Worm (Caenorhabditis elegans) whole organism, young adult: ENCODE measurements around the gene ceh-88.
"Not testable (repeated sequence)": the region's sequence is repeated elsewhere in the genome, so short reads cannot be mapped to it uniquely, and the experiment has no call there.

Experiments
- C06A6.2 ChIP-seq: fragments of 200-800 bp; sonication (Bioruptor generic); conservative IDR thresholded peaks from 2 replicates; pipeline ENCODE4 v1.3.6; 2022; ENCODE audit warnings: missing genetic modification characterization, missing compliant biosample characterization
- D2030.7 ChIP-seq: fragments of 200-800 bp; sonication (Bioruptor generic); IDR thresholded peaks from 2 replicates; pipeline ENCODE4 v1.3.6; 2022; ENCODE audit warnings: missing genetic modification reagents, missing genetic modification characterization, missing compliant biosample characterization
- F33H1.4 ChIP-seq: fragments of 200-800 bp; sonication (Bioruptor generic); IDR thresholded peaks from 2 replicates; pipeline ENCODE4 v1.3.6; 2022; ENCODE audit warnings: missing genetic modification reagents, missing genetic modification characterization, missing compliant biosample characterization
- F52B5.7 ChIP-seq: sonication (generic microtip); optimal IDR thresholded peaks from 2 replicates; lab custom pipeline; 2016; ENCODE audit warnings: mild to moderate bottlenecking, missing genetic modification characterization, missing compliant biosample characterization
- Y53G8AR.9 ChIP-seq: fragments of 200-800 bp; sonication (Bioruptor generic); conservative IDR thresholded peaks from 2 replicates; pipeline ENCODE4 v1.3.6; 2022; ENCODE audit warnings: missing genetic modification reagents, missing genetic modification characterization, missing compliant biosample characterization
- Y95B8A.8 ChIP-seq: fragments of 200-800 bp; sonication (Bioruptor generic); IDR thresholded peaks from 2 replicates; pipeline ENCODE4 v1.3.6; 2022; ENCODE audit warnings: missing genetic modification reagents, missing genetic modification characterization, missing compliant biosample characterization
- aptf-3 ChIP-seq: fragments of 200-800 bp; sonication (Bioruptor generic); IDR thresholded peaks from 2 replicates; pipeline ENCODE4 v1.3.6; 2022; ENCODE audit warnings: missing genetic modification characterization, missing compliant biosample characterization
- atf-7 ChIP-seq: sonication (generic microtip); optimal IDR thresholded peaks from 2 replicates; lab custom pipeline; 2017; ENCODE audit warnings: mild to moderate bottlenecking, missing genetic modification characterization, missing compliant biosample characterization
- athp-1 ChIP-seq: sonication (generic microtip); optimal IDR thresholded peaks from 2 replicates; lab custom pipeline; 2017; ENCODE audit warnings: mild to moderate bottlenecking, missing genetic modification characterization, missing compliant biosample characterization
- attf-3 ChIP-seq: fragments of 200-800 bp; sonication (Bioruptor generic); conservative IDR thresholded peaks from 2 replicates; pipeline ENCODE4 v1.3.6; 2022; ENCODE audit warnings: missing genetic modification reagents, missing genetic modification characterization, missing compliant biosample characterization
- attf-6 ChIP-seq: fragments of 200-800 bp; sonication (Bioruptor generic); IDR thresholded peaks from 2 replicates; pipeline ENCODE4 v1.3.6; 2022; ENCODE audit warnings: missing genetic modification reagents, missing genetic modification characterization, missing compliant biosample characterization
- cebp-1 ChIP-seq, 2 experiments: fragments of 200-800 bp in 1 of 2; sonication (Bioruptor generic) in 1 of 2; sonication (generic microtip) in 1 of 2; IDR thresholded peaks in 1 of 2; optimal IDR thresholded peaks in 1 of 2; 2 replicates each; pipeline versions ENCODE4 v1.3.6 to Lab custom; 2017 to 2022; ENCODE audit warnings: missing compliant biosample characterization in 2 of 2, missing genetic modification characterization in 2 of 2, mild to moderate bottlenecking in 1 of 2, missing genetic modification reagents in 1 of 2, moderate library complexity in 1 of 2
- cebp-2 ChIP-seq: fragments of 200-800 bp; sonication (Bioruptor generic); IDR thresholded peaks from 2 replicates; pipeline ENCODE4 v1.3.6; 2022; ENCODE audit warnings: missing genetic modification characterization, missing compliant biosample characterization
- dox-1 ChIP-seq: fragments of 200-800 bp; sonication (Bioruptor generic); IDR thresholded peaks from 2 replicates; pipeline ENCODE4 v1.3.6; 2022; ENCODE audit warnings: missing genetic modification reagents, missing genetic modification characterization, missing compliant biosample characterization
- egl-44 ChIP-seq: fragments of 200-800 bp; sonication (Bioruptor generic); IDR thresholded peaks from 2 replicates; pipeline ENCODE4 v1.3.6; 2022; ENCODE audit warnings: missing genetic modification reagents, missing genetic modification characterization, missing compliant biosample characterization
- hmg-1.2 ChIP-seq: fragments of 200-800 bp; sonication (Bioruptor generic); IDR thresholded peaks from 2 replicates; pipeline ENCODE4 v1.3.6; 2022; ENCODE audit warnings: missing genetic modification reagents, missing genetic modification characterization, missing compliant biosample characterization
- hsf-1 ChIP-seq: fragments of 200-800 bp; sonication (Bioruptor generic); IDR thresholded peaks from 2 replicates; pipeline ENCODE4 v1.3.6; 2022; ENCODE audit warnings: missing genetic modification reagents, missing genetic modification characterization, missing compliant biosample characterization
- lin-40 ChIP-seq: sonication (generic microtip); optimal IDR thresholded peaks from 2 replicates; lab custom pipeline; 2016; ENCODE audit warnings: missing genetic modification characterization, mild to moderate bottlenecking, missing compliant biosample characterization, missing genotype, missing genetic modification reagents
- madf-3 ChIP-seq: fragments of 200-800 bp; sonication (Bioruptor generic); IDR thresholded peaks from 2 replicates; pipeline ENCODE4 v1.3.6; 2022; ENCODE audit warnings: missing genetic modification reagents, missing genetic modification characterization, missing compliant biosample characterization
- madf-6 ChIP-seq: fragments of 200-800 bp; sonication (Bioruptor generic); IDR thresholded peaks from 2 replicates; pipeline ENCODE4 v1.3.6; 2022; ENCODE audit warnings: missing genetic modification reagents, missing genetic modification characterization, missing compliant biosample characterization
- madf-8 ChIP-seq: fragments of 200-800 bp; sonication (Bioruptor generic); conservative IDR thresholded peaks from 2 replicates; pipeline ENCODE4 v1.3.6; 2022; ENCODE audit warnings: missing genetic modification reagents, missing genetic modification characterization, missing compliant biosample characterization
- nfya-1 ChIP-seq: sonication (generic microtip); optimal IDR thresholded peaks from 2 replicates; lab custom pipeline; 2017; ENCODE audit warnings: antibody characterized with exemption, missing compliant biosample characterization, missing genetic modification characterization, borderline replicate concordance; ENCODE audit not compliant: insufficient read depth
- nfyb-1 ChIP-seq: fragments of 200-800 bp; sonication (Bioruptor generic); IDR thresholded peaks from 2 replicates; pipeline ENCODE4 v1.3.6; 2022; ENCODE audit warnings: missing genetic modification reagents, missing genetic modification characterization, missing compliant biosample characterization
- nhr-80 ChIP-seq: sonication (generic microtip); optimal IDR thresholded peaks from 2 replicates; lab custom pipeline; 2016; ENCODE audit warnings: missing genetic modification characterization, missing compliant biosample characterization
- rec-8 ChIP-seq, 2 experiments: sonication (generic microtip); optimal IDR thresholded peaks; 2 replicates each; lab custom pipeline; 2016; ENCODE audit warnings: mild to moderate bottlenecking in 2 of 2, missing genetic modification characterization in 2 of 2, missing genetic modification reagents in 2 of 2, missing genotype in 2 of 2, missing biosample characterization in 1 of 2, missing compliant biosample characterization in 1 of 2, moderate library complexity in 1 of 2
- snpc-4 ChIP-seq, 5 experiments: fragments of 150-350 bp in 1 of 5; sonication (generic microtip) in 4 of 5; optimal IDR thresholded peaks; 2 replicates each; lab custom pipeline; 2014 to 2018; ENCODE audit warnings: missing genetic modification characterization in 5 of 5, missing biosample characterization in 3 of 5, antibody characterized with exemption in 2 of 5, mild to moderate bottlenecking in 2 of 5, missing compliant biosample characterization in 2 of 5, missing genotype in 2 of 5, moderate library complexity in 2 of 5, missing genetic modification reagents in 1 of 5
- unc-130 ChIP-seq: sonication (generic microtip); optimal IDR thresholded peaks from 2 replicates; lab custom pipeline; 2016; ENCODE audit warnings: missing genetic modification reagents, missing genetic modification characterization, missing compliant biosample characterization

Gene ceh-88

DNA sequence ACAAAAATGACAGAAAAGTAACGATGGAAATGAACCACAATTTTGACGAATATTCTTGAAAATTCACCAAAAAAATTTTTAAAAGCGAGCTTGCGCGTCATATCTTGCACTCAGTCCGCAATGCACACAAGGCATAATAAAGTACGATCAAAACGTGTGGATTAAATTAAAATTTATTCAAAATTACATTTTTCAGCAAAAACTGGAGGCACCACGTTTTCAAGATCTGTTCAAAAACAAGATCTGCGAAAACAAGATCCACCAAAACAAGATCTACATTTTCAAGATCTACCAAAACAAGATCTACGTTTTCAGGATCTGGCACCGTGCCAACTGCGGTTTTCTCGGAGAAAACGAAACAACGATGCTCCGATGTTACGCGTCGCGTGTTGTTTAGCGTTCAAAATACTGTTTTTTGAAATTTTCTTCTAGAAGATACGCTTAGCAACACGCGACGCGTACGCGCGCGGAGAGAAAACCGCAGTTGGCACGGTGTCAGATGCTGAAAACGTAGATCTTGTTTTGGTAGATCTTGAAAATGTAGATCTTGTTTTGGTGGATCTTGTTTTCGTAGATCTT is 44.4 kb upstream of the ceh-88 start:
- TF ChIP-seq snpc-4 (GFP tag; optimal IDR thresholded peaks at IDR 0.05; lab: Kevin White, UChicago), result not testable (repeated sequence)
- TF ChIP-seq snpc-4 (tag; optimal IDR thresholded peaks at IDR 0.05; lab: Kevin White, UChicago) (peak in 1 of 4 experiments; percentile 59), madf-6 (GFP tag; lab: Robert Waterston, UW) (peak; percentile 66), attf-3 (GFP tag; lab: Robert Waterston, UW) (peak; percentile 62), D2030.7 (GFP tag; lab: Robert Waterston, UW) (peak; percentile 86), athp-1 (tag; lab: Kevin White, UChicago) (peak; percentile 3), dox-1 (GFP tag; lab: Robert Waterston, UW) (peak; percentile 57), hmg-1.2 (GFP tag; lab: Robert Waterston, UW) (peak; percentile 18; the same call in 1 of the 2 replicates), hsf-1 (GFP tag; lab: Robert Waterston, UW) (peak; percentile 82)

- TF ChIP-seq unc-130, result no peak
- TF ChIP-seq snpc-4 (GFP tag; optimal IDR thresholded peaks at IDR 0.05; lab: Kevin White, UChicago), result no peak
- TF ChIP-seq snpc-4 (tag; optimal IDR thresholded peaks at IDR 0.05; lab: Kevin White, UChicago), result peak in 1 of 4 experiments; percentile 31
- TF ChIP-seq cebp-1 (GFP tag; IDR thresholded peaks at IDR 0.05; lab: Robert Waterston, UW), result no peak
- TF ChIP-seq cebp-1 (tag; optimal IDR thresholded peaks at IDR 0.05; lab: Kevin White, UChicago), result peak; percentile 84
- peak; percentile 33 for TF ChIP-seq lin-40
- TF ChIP-seq atf-7 (tag; lab: Kevin White, UChicago), result peak; percentile 30
- peak; percentile 50; the same call in 1 of the 2 replicates for TF ChIP-seq hsf-1 (GFP tag; lab: Robert Waterston, UW)
- TF ChIP-seq athp-1 (tag; lab: Kevin White, UChicago), result no peak
- TF ChIP-seq attf-6 (GFP tag; lab: Robert Waterston, UW), result 0 out of 2 replicates have a peak, but pooled peaks have one; percentile 54
- TF ChIP-seq rec-8 (tag; optimal IDR thresholded peaks at IDR 0.05; lab: Kevin White, UChicago), result no peak
- TF ChIP-seq egl-44 (GFP tag; lab: Robert Waterston, UW), result no peak
- no peak for TF ChIP-seq madf-6 (GFP tag; lab: Robert Waterston, UW)
- TF ChIP-seq, all 124 proteins: peak for 6
These were observed 43.7 kb upstream of the ceh-88 start for ce11 chrIV:17285263-17285662.

DNA sequence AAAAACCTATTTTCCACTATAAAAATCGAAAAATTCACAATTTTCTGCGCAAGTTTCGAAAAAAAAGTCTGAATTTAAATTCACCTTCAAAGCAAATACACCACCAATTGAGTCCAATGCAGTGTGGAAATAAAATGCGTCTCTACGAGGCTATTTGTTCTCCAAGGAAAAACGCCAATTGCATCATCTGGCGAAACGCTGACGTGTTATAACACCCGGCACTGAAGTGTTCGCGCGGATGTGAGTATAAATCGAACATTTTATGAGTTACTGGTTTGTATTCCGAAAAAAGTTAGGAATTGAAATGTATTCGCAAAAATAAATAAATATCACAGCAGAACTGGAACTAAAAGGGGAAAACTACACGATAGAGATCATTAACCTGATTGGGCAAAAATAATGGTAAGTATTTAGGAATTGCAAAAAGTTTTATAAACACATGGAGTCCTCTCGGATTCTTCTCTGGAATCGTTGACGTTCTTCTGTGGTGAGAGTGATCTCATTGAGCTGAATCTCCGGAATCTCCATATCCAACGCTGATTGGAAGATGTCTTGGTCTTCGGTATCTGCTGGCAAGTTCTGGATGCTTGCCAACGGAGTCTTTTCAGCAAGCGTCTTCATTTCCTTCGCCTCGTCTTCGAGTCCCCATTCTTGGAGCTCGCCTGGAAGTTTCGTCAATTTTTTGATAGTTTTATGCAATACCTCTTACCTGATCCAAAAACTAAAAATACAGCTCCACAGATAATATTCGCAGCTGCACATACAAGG is 40.9 kb upstream of the ceh-88 start, which contains the start of gene zipt-7.1:
TSS of gene zipt-7.1 (minus strand) at position 232 of the 768 bp plus-strand sequence.
- TF ChIP-seq nfyb-1 (GFP tag; lab: Robert Waterston, UW), result 0 out of 2 replicates have a peak, but pooled peaks have one; percentile 28
- 0 out of 2 replicates have a peak, but pooled peaks have one; percentile 62 for TF ChIP-seq madf-3
- no peak for TF ChIP-seq nfya-1 (tag; lab: Kevin White, UChicago)
- TF ChIP-seq, all 124 proteins: peak for 2

- TF ChIP-seq Y53G8AR.9 (GFP tag; lab: Robert Waterston, UW), result no peak
- no peak for TF ChIP-seq F52B5.7
- TF ChIP-seq Y95B8A.8 (GFP tag; lab: Robert Waterston, UW), result no peak
- TF ChIP-seq F33H1.4 (GFP tag; lab: Robert Waterston, UW), result no peak
- TF ChIP-seq cebp-2 (GFP tag; lab: Robert Waterston, UW), result no peak
- no peak for TF ChIP-seq aptf-3
- no peak for TF ChIP-seq madf-8
These were observed 37.3 kb upstream of the ceh-88 start, which contains the start of the genes T28F3.11 and slc-17.4 for ce11 chrIV:17291629-17292199. Gene T28F3.11, minus strand, starts transcription at chrIV:17291679. Gene slc-17.4, minus strand, starts transcription at chrIV:17291733.

ce11 chrIV:17292350-17292749 is 36.6 kb upstream of the ceh-88 start:
- TF ChIP-seq nhr-80 (tag; lab: Kevin White, UChicago) (peak; percentile 45), C06A6.2 (GFP tag; lab: Robert Waterston, UW) (no peak)
